Worm (Caenorhabditis elegans): ENCODE data around the gene kvs-2.

DNA sequence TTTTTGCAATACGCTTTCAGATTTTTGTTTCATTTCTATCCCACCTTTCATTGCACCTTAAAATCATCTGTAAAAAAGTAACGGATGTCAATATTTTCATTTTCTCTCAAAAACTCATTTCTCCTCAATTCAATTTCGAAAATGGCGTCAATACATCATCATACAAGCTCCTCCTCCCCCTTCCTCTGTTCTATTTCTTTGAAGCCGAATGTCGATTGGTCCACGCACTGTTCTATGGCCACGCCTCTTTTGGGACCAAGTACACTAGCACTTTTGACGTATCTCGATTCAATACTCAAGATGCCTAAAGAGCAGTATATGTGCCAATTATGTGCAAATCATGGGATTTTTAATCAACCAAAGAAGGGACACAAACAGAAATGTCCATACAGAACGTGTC, 3.1 kb upstream of the kvs-2 start, which contains the start of gene mab-23:
- TF ChIP-seq nfya-1 (tag; optimal IDR thresholded peaks at IDR 0.05; ENCODE audit: borderline replicate concordance, insufficient read depth) (no peak), nfya-2 (GFP tag; IDR thresholded peaks at IDR 0.05) (no peak), F39B2.1 (GFP tag; IDR thresholded peaks at IDR 0.05) (no peak), Y67H2A.10 (GFP tag; conservative IDR thresholded peaks at IDR 0.05) (no peak), D2030.7 (GFP tag; IDR thresholded peaks at IDR 0.05) (no peak), gei-17 (GFP tag; optimal IDR thresholded peaks at IDR 0.05) (no peak), B0035.1 (tag; optimal IDR thresholded peaks at IDR 0.05) (no peak), ama-1 (optimal IDR thresholded peaks at IDR 0.05) (no peak), ama-1 (GFP tag; optimal IDR thresholded peaks at IDR 0.05) (no peak), snpc-4 (GFP tag; optimal IDR thresholded peaks at IDR 0.05) (no peak), snpc-4 (tag; optimal IDR thresholded peaks at IDR 0.05) (no peak), hmg-20 (GFP tag; IDR thresholded peaks at IDR 0.05) (no peak), mxl-1 (tag; optimal IDR thresholded peaks at IDR 0.05) (no peak), ztf-26 (tag; optimal IDR thresholded peaks at IDR 0.05) (no peak), xnd-1 (tag; optimal IDR thresholded peaks at IDR 0.05) (no peak)
